Worm (Caenorhabditis elegans) whole organism, mixed stage, embryonic: ENCODE measurements around the gene mars-1.

Experiments used
- M03D4.4 ChIP-seq: sonication (generic microtip); optimal IDR thresholded peaks from 2 replicates; lab custom pipeline; 2017; ENCODE audit warnings: mild to moderate bottlenecking, missing genetic modification characterization, missing compliant biosample characterization
- ceh-39 ChIP-seq: fragments of 150-350 bp; optimal IDR thresholded peaks from 2 replicates; lab custom pipeline; 2014; ENCODE audit warnings: missing biosample characterization, missing genetic modification characterization
- ceh-43 ChIP-seq: fragments of 200-800 bp; sonication (Bioruptor generic); optimal IDR thresholded peaks from 2 replicates; lab custom pipeline; 2018; ENCODE audit warnings: mild to moderate bottlenecking, missing genetic modification characterization, moderate library complexity, missing compliant biosample characterization
- ceh-83 ChIP-seq: fragments of 200-800 bp; sonication (Bioruptor generic); optimal IDR thresholded peaks from 2 replicates; lab custom pipeline; 2018; ENCODE audit warnings: mild to moderate bottlenecking, missing genetic modification characterization, missing compliant biosample characterization
- ces-1 ChIP-seq: fragments of 150-350 bp; optimal IDR thresholded peaks from 2 replicates; lab custom pipeline; 2014; ENCODE audit warnings: missing biosample characterization, missing genetic modification reagents, missing genetic modification characterization
- cnd-1 ChIP-seq: fragments of 200-800 bp; sonication (Bioruptor generic); optimal IDR thresholded peaks from 2 replicates; lab custom pipeline; 2018; ENCODE audit warnings: mild to moderate bottlenecking, missing genetic modification characterization, missing compliant biosample characterization
- drap-1 ChIP-seq: fragments of 200-800 bp; sonication (Bioruptor generic); optimal IDR thresholded peaks from 3 replicates; lab custom pipeline; 2018; ENCODE audit warnings: mild to moderate bottlenecking, missing genetic modification characterization, missing compliant biosample characterization
- elt-1 ChIP-seq: sonication (generic microtip); optimal IDR thresholded peaks from 2 replicates; lab custom pipeline; 2017; ENCODE audit warnings: missing genetic modification characterization, mild to moderate bottlenecking, missing compliant biosample characterization, antibody characterized with exemption, moderate library complexity, borderline replicate concordance; ENCODE audit not compliant: insufficient read depth
- elt-3 ChIP-seq: fragments of 150-350 bp; optimal IDR thresholded peaks from 2 replicates; lab custom pipeline; 2014; ENCODE audit warnings: missing biosample characterization, missing genetic modification characterization
- flh-1 ChIP-seq: fragments of 200-800 bp; sonication (Bioruptor generic); optimal IDR thresholded peaks from 2 replicates; lab custom pipeline; 2018; ENCODE audit warnings: mild to moderate bottlenecking, missing genetic modification characterization, moderate library complexity, missing compliant biosample characterization
- ham-2 ChIP-seq: fragments of 200-800 bp; sonication (Bioruptor generic); optimal IDR thresholded peaks from 2 replicates; lab custom pipeline; 2018; ENCODE audit warnings: mild to moderate bottlenecking, missing genetic modification characterization, missing compliant biosample characterization
- hlh-1 ChIP-seq: fragments of 150-350 bp; optimal IDR thresholded peaks from 2 replicates; lab custom pipeline; 2014; ENCODE audit warnings: missing biosample characterization, missing genetic modification reagents, missing genetic modification characterization
- lin-13 ChIP-seq: fragments of 150-350 bp; optimal IDR thresholded peaks from 2 replicates; lab custom pipeline; 2014; ENCODE audit warnings: missing biosample characterization, missing genetic modification characterization
- lin-32 ChIP-seq: fragments of 200-800 bp; sonication (Bioruptor generic); optimal IDR thresholded peaks from 2 replicates; lab custom pipeline; 2018; ENCODE audit warnings: mild to moderate bottlenecking, missing genetic modification characterization, missing compliant biosample characterization
- lsy-2 ChIP-seq: fragments of 150-350 bp; optimal IDR thresholded peaks from 2 replicates; lab custom pipeline; 2014; ENCODE audit warnings: missing biosample characterization, missing genetic modification characterization
- mab-5 ChIP-seq: fragments of 150-350 bp; optimal IDR thresholded peaks from 2 replicates; lab custom pipeline; 2014; ENCODE audit warnings: missing biosample characterization, missing genetic modification characterization
- mep-1 ChIP-seq: fragments of 150-350 bp; optimal IDR thresholded peaks from 2 replicates; lab custom pipeline; 2017; ENCODE audit warnings: missing biosample characterization, missing genetic modification reagents, missing genetic modification characterization, inconsistent platforms
- mls-2 ChIP-seq: sonication (generic microtip); optimal IDR thresholded peaks from 2 replicates; lab custom pipeline; 2016; ENCODE audit warnings: mild to moderate bottlenecking, missing genetic modification characterization, moderate library complexity, missing compliant biosample characterization
- nhr-12 ChIP-seq: fragments of 150-350 bp; optimal IDR thresholded peaks from 2 replicates; lab custom pipeline; 2014; ENCODE audit warnings: missing biosample characterization, missing genetic modification characterization
- nhr-2 ChIP-seq: fragments of 150-350 bp; optimal IDR thresholded peaks from 2 replicates; lab custom pipeline; 2014; ENCODE audit warnings: missing biosample characterization, missing genetic modification characterization
- nhr-237 ChIP-seq: fragments of 150-350 bp; optimal IDR thresholded peaks from 2 replicates; lab custom pipeline; 2014; ENCODE audit warnings: missing biosample characterization, missing genetic modification characterization
- nhr-28 ChIP-seq: fragments of 150-350 bp; optimal IDR thresholded peaks from 2 replicates; lab custom pipeline; 2014; ENCODE audit warnings: missing biosample characterization, missing genetic modification characterization
- nhr-76 ChIP-seq: sonication (generic microtip); optimal IDR thresholded peaks from 2 replicates; lab custom pipeline; 2017; ENCODE audit warnings: missing biosample characterization, missing genetic modification characterization
- pha-4 ChIP-seq: fragments of 150-350 bp; optimal IDR thresholded peaks from 2 replicates; lab custom pipeline; 2018; ENCODE audit warnings: missing biosample characterization, missing genetic modification reagents, missing genetic modification characterization
- sem-2 ChIP-seq: fragments of 200-800 bp; sonication (Bioruptor generic); optimal IDR thresholded peaks from 2 replicates; lab custom pipeline; 2018; ENCODE audit warnings: mild to moderate bottlenecking, missing genetic modification characterization, missing compliant biosample characterization
- snpc-4 ChIP-seq: fragments of 150-350 bp; optimal IDR thresholded peaks from 2 replicates; lab custom pipeline; 2014; ENCODE audit warnings: missing biosample characterization, missing genetic modification characterization
- sptf-1 ChIP-seq: sonication (generic microtip); optimal IDR thresholded peaks from 2 replicates; lab custom pipeline; 2017; ENCODE audit warnings: mild to moderate bottlenecking, missing genetic modification characterization, moderate library complexity, missing compliant biosample characterization
- tbx-8 ChIP-seq: fragments of 200-800 bp; sonication (Bioruptor generic); optimal IDR thresholded peaks from 2 replicates; lab custom pipeline; 2018; ENCODE audit warnings: mild to moderate bottlenecking, missing genetic modification characterization, moderate library complexity, missing compliant biosample characterization
- unc-120 ChIP-seq: sonication (generic microtip); optimal IDR thresholded peaks from 2 replicates; lab custom pipeline; 2017; ENCODE audit warnings: missing genetic modification characterization, missing compliant biosample characterization; ENCODE audit not compliant: poor library complexity, severe bottlenecking
- unc-39 ChIP-seq: fragments of 150-350 bp; optimal IDR thresholded peaks from 2 replicates; lab custom pipeline; 2014; ENCODE audit warnings: missing biosample characterization, missing genetic modification characterization
- zip-8 ChIP-seq: fragments of 150-350 bp; optimal IDR thresholded peaks from 2 replicates; lab custom pipeline; 2014; ENCODE audit warnings: missing biosample characterization, missing genetic modification characterization
- ztf-11 ChIP-seq: fragments of 150-350 bp; optimal IDR thresholded peaks from 2 replicates; lab custom pipeline; 2014; ENCODE audit warnings: missing biosample characterization, missing genetic modification characterization

Gene mars-1

DNA sequence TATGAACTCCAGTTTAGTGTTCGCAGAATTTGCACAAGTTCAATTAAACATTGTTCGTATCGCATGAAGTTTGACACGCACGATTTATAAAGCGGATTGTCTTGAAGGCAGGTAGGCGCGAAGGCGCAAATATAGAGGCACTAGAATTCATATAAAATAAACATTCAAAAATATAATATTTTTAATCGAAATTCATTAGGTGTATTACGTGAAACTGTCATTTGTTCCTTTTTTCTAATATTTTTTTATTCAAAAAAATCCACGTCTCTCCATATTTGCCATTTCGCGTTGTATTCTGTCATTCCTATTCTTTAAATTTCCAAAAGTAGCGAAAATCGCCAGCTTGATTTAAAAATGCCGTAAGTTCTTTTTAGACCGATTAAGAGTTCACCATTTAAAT is 6.5 kb upstream of the mars-1 start, which contains the start of gene ZK809.1:
TSS of gene ZK809.1 (plus strand) at position 301 of the 400 bp plus-strand sequence.
- no peak for TF ChIP-seq elt-1 (tag; lab: Kevin White, UChicago)
- no peak for TF ChIP-seq zip-8
- TF ChIP-seq tbx-8: no peak
- no peak for TF ChIP-seq ham-2
- no peak for TF ChIP-seq ceh-39 (tag; lab: Kevin White, UChicago)
- TF ChIP-seq mls-2 (tag; lab: Kevin White, UChicago): no peak
- no peak for TF ChIP-seq ces-1 (GFP tag; lab: Kevin White, UChicago)
- TF ChIP-seq nhr-76: no peak
- no peak for TF ChIP-seq mab-5
- no peak for TF ChIP-seq pha-4 (tag; lab: Kevin White, UChicago)
- TF ChIP-seq lin-13 (tag; lab: Kevin White, UChicago): no peak
- no peak for TF ChIP-seq unc-120 (tag; lab: Kevin White, UChicago)
- no peak for TF ChIP-seq cnd-1
- no peak for TF ChIP-seq nhr-2 (tag; lab: Kevin White, UChicago)
- no peak for TF ChIP-seq ztf-11 (tag; lab: Kevin White, UChicago)
- TF ChIP-seq snpc-4 (tag; lab: Kevin White, UChicago): no peak
- TF ChIP-seq drap-1 (GFP tag; lab: Kevin White, UChicago): no peak
- no peak for TF ChIP-seq ceh-43
- no peak for TF ChIP-seq M03D4.4 (tag; lab: Kevin White, UChicago)
- no peak for TF ChIP-seq lin-32 (GFP tag; lab: Kevin White, UChicago)
- TF ChIP-seq, all 35 proteins: peak for 0

- TF ChIP-seq snpc-4 (tag; lab: Kevin White, UChicago) (no peak), hlh-1 (tag; lab: Kevin White, UChicago) (no peak), lin-13 (tag; lab: Kevin White, UChicago) (no peak)
Observed at ce11 chrIV:11640915-11641314, 5.6 kb upstream of the mars-1 start, which contains the start of gene ttr-50. ttr-50 (minus strand) TSS chrIV:11641015.

DNA sequence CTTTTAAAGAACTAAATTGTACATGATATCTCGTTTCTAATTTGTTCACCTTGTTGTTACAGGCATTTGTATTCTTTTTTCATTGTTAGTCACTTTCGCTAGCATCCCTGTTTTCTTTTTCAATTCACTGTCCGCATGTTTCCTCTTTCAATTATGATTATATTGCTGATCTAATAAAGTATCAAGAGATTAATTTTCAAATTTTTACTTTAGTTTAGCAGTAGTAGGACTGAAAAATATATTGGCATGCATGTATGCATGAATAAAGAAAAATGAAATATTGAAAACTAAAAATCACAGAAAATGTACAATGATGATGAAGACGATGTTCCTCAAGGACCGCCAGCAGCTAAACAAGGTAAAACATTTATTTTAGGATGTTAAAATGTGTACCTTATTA is 2.7 kb upstream of the mars-1 start, which contains the start of gene rbm-17:
TSS of gene rbm-17 (plus strand) at position 301 of the 400 bp plus-strand sequence.
- TF ChIP-seq M03D4.4 (tag; lab: Kevin White, UChicago): no peak
- no peak for TF ChIP-seq ceh-43
- no peak for TF ChIP-seq elt-1 (tag; lab: Kevin White, UChicago)
- TF ChIP-seq snpc-4 (tag; lab: Kevin White, UChicago): no peak
- TF ChIP-seq flh-1 (GFP tag; lab: Kevin White, UChicago): no peak
- no peak for TF ChIP-seq unc-120 (tag; lab: Kevin White, UChicago)
- no peak for TF ChIP-seq ceh-83
- TF ChIP-seq hlh-1 (tag; lab: Kevin White, UChicago): no peak
- no peak for TF ChIP-seq pha-4 (tag; lab: Kevin White, UChicago)
- TF ChIP-seq unc-39 (tag; lab: Kevin White, UChicago): no peak
- TF ChIP-seq, all 35 proteins: peak for 0

DNA sequence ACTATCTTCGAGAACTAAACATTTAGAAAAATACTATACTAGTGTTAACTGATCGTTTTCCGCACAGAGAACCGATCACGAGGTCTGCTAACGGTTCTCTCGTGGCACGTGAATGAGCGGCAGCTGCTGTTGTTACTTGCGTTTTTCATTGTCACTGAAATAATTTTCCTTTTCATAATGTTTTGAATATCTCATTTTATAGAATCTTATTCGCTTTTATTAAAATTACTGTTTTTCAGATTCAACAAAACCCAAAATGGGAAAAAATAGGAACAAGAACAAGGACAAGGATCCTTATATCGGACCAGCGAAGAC is 1.1 kb upstream of the mars-1 start, which contains the start of gene F58B3.6:
TSS of gene F58B3.6 (plus strand) at position 240 of the 315 bp plus-strand sequence.
- TF ChIP-seq nhr-76: no peak
- TF ChIP-seq lin-32 (GFP tag; lab: Kevin White, UChicago): no peak
- TF ChIP-seq ceh-43: no peak
- TF ChIP-seq pha-4 (tag; lab: Kevin White, UChicago): no peak
- TF ChIP-seq tbx-8: no peak
- TF ChIP-seq nhr-2 (tag; lab: Kevin White, UChicago): no peak
- no peak for TF ChIP-seq nhr-12 (tag; lab: Kevin White, UChicago)
- TF ChIP-seq flh-1 (GFP tag; lab: Kevin White, UChicago): no peak
- no peak for TF ChIP-seq ceh-39 (tag; lab: Kevin White, UChicago)
- no peak for TF ChIP-seq sptf-1 (tag; lab: Kevin White, UChicago)
- no peak for TF ChIP-seq hlh-1 (tag; lab: Kevin White, UChicago)
- no peak for TF ChIP-seq snpc-4 (tag; lab: Kevin White, UChicago)
- TF ChIP-seq unc-120 (tag; lab: Kevin White, UChicago): no peak
- TF ChIP-seq ces-1 (GFP tag; lab: Kevin White, UChicago): no peak
- TF ChIP-seq sem-2 (GFP tag; lab: Kevin White, UChicago): no peak
- no peak for TF ChIP-seq mep-1 (tag; lab: Kevin White, UChicago)
- no peak for TF ChIP-seq zip-8

ce11 chrIV:11631750-11632149 is 3.5 kb downstream of the mars-1 start, which contains the start of gene F58B3.4:
F58B3.4 (minus strand) TSS chrIV:11631850.
- TF ChIP-seq drap-1 (GFP tag; lab: Kevin White, UChicago): no peak
- TF ChIP-seq ham-2: no peak
- no peak for TF ChIP-seq nhr-76
- TF ChIP-seq snpc-4 (tag; lab: Kevin White, UChicago): no peak
- TF ChIP-seq hlh-1 (tag; lab: Kevin White, UChicago): no peak
- no peak for TF ChIP-seq nhr-237 (tag; lab: Kevin White, UChicago)
- TF ChIP-seq pha-4 (tag; lab: Kevin White, UChicago): no peak
- TF ChIP-seq lsy-2 (tag; lab: Kevin White, UChicago): no peak
- no peak for TF ChIP-seq elt-3
- TF ChIP-seq tbx-8: no peak
- no peak for TF ChIP-seq nhr-28 (tag; lab: Kevin White, UChicago)
